Fruit fly (Drosophila melanogaster): ENCODE data around the gene CG5516.

DNA sequence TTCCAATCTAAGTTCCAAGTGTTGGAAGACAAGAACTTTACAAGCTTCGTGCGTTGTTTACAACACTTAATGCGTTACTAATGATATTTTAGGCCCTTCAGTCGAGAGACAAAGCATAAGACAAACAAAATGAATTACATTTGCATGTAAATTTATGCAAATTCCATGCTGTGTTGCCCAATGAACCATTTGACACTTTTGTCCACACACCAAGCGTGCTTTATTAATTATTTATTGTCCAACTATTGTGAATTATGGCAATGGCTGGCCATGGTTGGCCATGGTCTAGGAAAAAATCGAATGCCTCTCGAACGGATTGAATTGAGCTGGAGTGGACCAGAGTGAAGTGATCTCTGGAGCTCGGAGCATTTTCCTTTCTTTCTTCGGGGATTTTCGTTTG, 35.6 kb upstream of the CG5516 start:
- TF ChIP-seq CG11762 (GFP tag; optimal IDR thresholded peaks at IDR 0.05; ENCODE audit: insufficient read depth) (no peak), Ets21C (GFP tag; optimal IDR thresholded peaks at IDR 0.05) (no peak), dac (GFP tag; optimal IDR thresholded peaks at IDR 0.05) (no peak), Blimp-1 (GFP tag; optimal IDR thresholded peaks at IDR 0.05) (no peak), CG6854 (GFP tag; optimal IDR thresholded peaks at IDR 0.05) (no peak), CG10631 (GFP tag; optimal IDR thresholded peaks at IDR 0.05) (no peak), fd85E (GFP tag; optimal IDR thresholded peaks at IDR 0.05) (no peak), Sox102F (GFP tag; optimal IDR thresholded peaks at IDR 0.05) (no peak), vri (GFP tag; optimal IDR thresholded peaks at IDR 0.05) (no peak), CG6792 (GFP tag; optimal IDR thresholded peaks at IDR 0.05) (no peak)

All from whole organism, prepupa.